Worm (Caenorhabditis elegans): ENCODE data around the gene R05G9.5.

- TF ChIP-seq tra-4 (tag; optimal IDR thresholded peaks at IDR 0.05) (no peak), sea-1 (GFP tag; conservative IDR thresholded peaks at IDR 0.05) (no peak), tbx-11 (GFP tag; IDR thresholded peaks at IDR 0.05) (no peak), B0310.2 (tag; optimal IDR thresholded peaks at IDR 0.05) (no peak), scrt-1 (GFP tag; IDR thresholded peaks at IDR 0.05) (no peak), ama-1 (optimal IDR thresholded peaks at IDR 0.05) (no peak), hnd-1 (tag; optimal IDR thresholded peaks at IDR 0.05) (no peak), F13C5.2 (tag; optimal IDR thresholded peaks at IDR 0.05) (no peak), hmbx-1 (tag; optimal IDR thresholded peaks at IDR 0.05) (no peak), flt-1 (GFP tag; IDR thresholded peaks at IDR 0.05) (no peak)
Observed at ce11 chrII:6469340-6469739, 30.7 kb downstream of the R05G9.5 start.
